Fruit fly (Drosophila melanogaster): ENCODE data around the gene CG6592.
A peak's percentile ranks its signal among the peaks of the same experiment; 100 is the strongest.

Gene CG6592

DNA sequence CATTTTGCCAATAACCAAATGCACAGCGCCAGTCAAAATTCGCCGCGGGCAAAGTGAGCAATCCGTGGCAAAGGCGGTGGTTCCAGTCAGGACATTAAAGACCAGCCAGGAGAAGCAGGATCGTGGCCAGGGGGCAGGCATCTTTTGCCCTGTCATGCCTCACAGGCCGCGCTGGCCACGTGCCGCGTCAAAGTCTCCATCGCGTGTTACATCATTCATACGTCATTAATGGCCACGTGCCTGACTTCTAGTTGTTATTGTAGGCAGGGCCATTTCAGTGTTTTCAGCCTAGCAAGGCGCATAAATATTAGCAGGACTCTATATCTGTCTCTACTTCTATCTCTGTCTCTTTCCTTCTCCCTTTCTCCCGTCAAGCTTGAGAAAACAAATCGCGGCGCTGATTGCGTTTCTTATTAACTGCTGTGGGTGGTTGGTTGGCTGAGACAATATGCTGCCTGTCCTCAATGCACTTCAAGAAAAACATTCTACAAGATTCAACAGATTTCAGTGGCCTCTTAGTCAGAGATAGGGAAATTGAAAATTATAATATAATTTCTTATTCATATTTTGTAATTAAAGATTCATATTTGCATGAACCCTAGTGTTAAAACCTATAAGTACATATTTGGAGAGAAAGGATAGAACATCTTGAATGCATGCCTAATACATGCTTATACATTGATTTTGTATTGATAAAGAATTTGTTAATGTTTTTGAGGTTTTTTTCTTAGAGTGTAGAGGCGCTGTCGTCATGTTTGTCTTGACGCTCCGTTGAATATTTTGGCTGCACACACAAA, 49.0 kb downstream of the CG6592 start (continued):
- TF ChIP-seq D (optimal IDR thresholded peaks at IDR 0.05) (no peak), D (GFP tag; optimal IDR thresholded peaks at IDR 0.05) (peak; percentile 27), CG8944 (GFP tag; optimal IDR thresholded peaks at IDR 0.05) (no peak), tup (GFP tag; optimal IDR thresholded peaks at IDR 0.05) (no peak), chif (GFP tag; optimal IDR thresholded peaks at IDR 0.05) (no peak), sqz (GFP tag; optimal IDR thresholded peaks at IDR 0.05) (no peak), Gug (GFP tag; IDR thresholded peaks at IDR 0.05) (no peak), CG13296 (GFP tag; optimal IDR thresholded peaks at IDR 0.05) (no peak), Scr (GFP tag; IDR thresholded peaks at IDR 0.05; ENCODE audit: partially characterized antibody) (no peak), MBD-R2 (GFP tag; IDR thresholded peaks at IDR 0.05) (no peak), CG7963 (GFP tag; IDR thresholded peaks at IDR 0.05; ENCODE audit: partially characterized antibody) (no peak), Kr (GFP tag; optimal IDR thresholded peaks at IDR 0.05) (no peak), stc (GFP tag; IDR thresholded peaks at IDR 0.05) (no peak), CG4404 (GFP tag; IDR thresholded peaks at IDR 0.05) (no peak), HLH3B (GFP tag; IDR thresholded peaks at IDR 0.05) (no peak), CG8281 (tag; optimal IDR thresholded peaks at IDR 0.05) (no peak), grau (tag; optimal IDR thresholded peaks at IDR 0.05) (no peak), gcm2 (GFP tag; optimal IDR thresholded peaks at IDR 0.05) (no peak), schlank (tag; optimal IDR thresholded peaks at IDR 0.05) (no peak), CG17829 (tag; optimal IDR thresholded peaks at IDR 0.05) (peak; percentile 5), fd96Cb (tag; optimal IDR thresholded peaks at IDR 0.05) (peak; percentile 19), nau (GFP tag; optimal IDR thresholded peaks at IDR 0.05) (no peak), CG18262 (tag; optimal IDR thresholded peaks at IDR 0.05) (peak; percentile 57), zen2 (GFP tag; IDR thresholded peaks at IDR 0.05; ENCODE audit: partially characterized antibody) (no peak), Atf6 (GFP tag; IDR thresholded peaks at IDR 0.05) (no peak), CG14860 (GFP tag; IDR thresholded peaks at IDR 0.05; ENCODE audit: partially characterized antibody) (no peak), jigr1 (GFP tag; IDR thresholded peaks at IDR 0.05) (no peak), CG15696 (tag; optimal IDR thresholded peaks at IDR 0.05) (peak; percentile 25), Six4 (GFP tag; optimal IDR thresholded peaks at IDR 0.05) (no peak), CG7928 (GFP tag; optimal IDR thresholded peaks at IDR 0.05) (no peak), CG11093 (GFP tag; IDR thresholded peaks at IDR 0.05) (no peak), CG4820 (GFP tag; optimal IDR thresholded peaks at IDR 0.05) (no peak), bowl (GFP tag; IDR thresholded peaks at IDR 0.05) (no peak), Bdp1 (GFP tag; optimal IDR thresholded peaks at IDR 0.05) (no peak), CG6272 (GFP tag; IDR thresholded peaks at IDR 0.05) (no peak), sens (GFP tag) (peak; percentile 6), CG9932 (GFP tag; IDR thresholded peaks at IDR 0.05) (no peak), NK7.1 (GFP tag; optimal IDR thresholded peaks at IDR 0.05) (no peak), CG2202 (tag; optimal IDR thresholded peaks at IDR 0.05) (no peak), BtbVII (GFP tag; optimal IDR thresholded peaks at IDR 0.05) (no peak), twi (tag; optimal IDR thresholded peaks at IDR 0.05) (no peak), CG32532 (GFP tag; IDR thresholded peaks at IDR 0.05) (no peak), Hr39 (optimal IDR thresholded peaks at IDR 0.05) (no peak), sr (GFP tag; IDR thresholded peaks at IDR 0.05) (no peak), tna (GFP tag; IDR thresholded peaks at IDR 0.05; ENCODE audit: partially characterized antibody) (no peak), CG4707 (GFP tag; optimal IDR thresholded peaks at IDR 0.05) (no peak), CG2712 (tag; optimal IDR thresholded peaks at IDR 0.05) (peak; percentile 60), phol (tag; optimal IDR thresholded peaks at IDR 0.05) (peak; percentile 43), fd102C (GFP tag; optimal IDR thresholded peaks at IDR 0.05) (no peak), CG10209 (GFP tag; optimal IDR thresholded peaks at IDR 0.05) (no peak), dmrt99B (tag; optimal IDR thresholded peaks at IDR 0.05) (peak; percentile 28)

All from whole organism, embryonic.